Worm (Caenorhabditis elegans) whole organism, L1 larva: ENCODE measurements around the gene C14A4.7.

ENCODE experiments used
- C04F5.9 ChIP-seq: sonication (generic microtip); optimal IDR thresholded peaks from 2 replicates; lab custom pipeline; 2016; ENCODE audit warnings: missing genetic modification characterization, missing compliant biosample characterization
- C16A3.4 ChIP-seq: fragments of 150-350 bp; optimal IDR thresholded peaks from 2 replicates; lab custom pipeline; 2014; ENCODE audit warnings: missing biosample characterization, missing genetic modification characterization
- C34B4.2 ChIP-seq: sonication (generic microtip); optimal IDR thresholded peaks from 2 replicates; lab custom pipeline; 2017; ENCODE audit warnings: mild to moderate bottlenecking, missing genetic modification characterization, missing compliant biosample characterization
- alr-1 ChIP-seq: fragments of 200-800 bp; sonication (Bioruptor generic); optimal IDR thresholded peaks from 2 replicates; lab custom pipeline; 2018; ENCODE audit warnings: borderline replicate concordance, mild to moderate bottlenecking, missing genetic modification characterization, missing compliant biosample characterization
- ceh-90 ChIP-seq: sonication (generic microtip); optimal IDR thresholded peaks from 2 replicates; lab custom pipeline; 2016; ENCODE audit warnings: missing genetic modification characterization, missing compliant biosample characterization
- dpl-1 ChIP-seq, 3 experiments: fragments of 150-350 bp in 2 of 3; sonication (generic microtip) in 1 of 3; optimal IDR thresholded peaks; 2 replicates each; lab custom pipeline; 2014 to 2017; ENCODE audit warnings: missing biosample characterization in 3 of 3, missing genetic modification characterization in 3 of 3, missing genetic modification reagents in 3 of 3
- efl-1 ChIP-seq, 4 experiments: fragments of 150-350 bp; optimal IDR thresholded peaks in 3 of 4; peaks in 1 of 4; 1 replicate in 1 of 4; 2 replicates in 3 of 4; lab custom pipeline; 2014; ENCODE audit warnings: missing biosample characterization in 2 of 4, missing genetic modification characterization in 2 of 4, missing genetic modification reagents in 2 of 4
- egl-27 ChIP-seq, 2 experiments: fragments of 150-350 bp in 1 of 2; sonication (generic microtip); optimal IDR thresholded peaks; 3 replicates each; lab custom pipeline; 2017 to 2018; ENCODE audit warnings: missing biosample characterization in 2 of 2, missing genetic modification characterization in 2 of 2, missing genetic modification reagents in 2 of 2
- elt-2 ChIP-seq: sonication (generic microtip); optimal IDR thresholded peaks from 2 replicates; lab custom pipeline; 2016; ENCODE audit warnings: missing genetic modification characterization, mild to moderate bottlenecking, inconsistent platforms, missing compliant biosample characterization, missing genetic modification reagents
- elt-3 ChIP-seq, 6 experiments: fragments of 150-350 bp in 1 of 6; sonication (generic microtip); optimal IDR thresholded peaks; 2 replicates each; lab custom pipeline; 2017 to 2018; ENCODE audit warnings: missing biosample characterization in 6 of 6, missing genetic modification characterization in 6 of 6, inconsistent platforms in 1 of 6
- ets-5 ChIP-seq: fragments of 200-800 bp; sonication (Bioruptor generic); IDR thresholded peaks from 2 replicates; pipeline ENCODE4 v1.3.6; 2022; ENCODE audit warnings: missing genetic modification characterization, missing compliant biosample characterization
- fkh-10 ChIP-seq: sonication (generic microtip); optimal IDR thresholded peaks from 2 replicates; lab custom pipeline; 2017; ENCODE audit warnings: missing biosample characterization, missing genetic modification reagents, missing genetic modification characterization
- fkh-8 ChIP-seq: sonication (generic microtip); optimal IDR thresholded peaks from 2 replicates; lab custom pipeline; 2016; ENCODE audit warnings: mild to moderate bottlenecking, missing genetic modification characterization, missing compliant biosample characterization
- grh-1 ChIP-seq: fragments of 200-800 bp; sonication (Bioruptor generic); IDR thresholded peaks from 2 replicates; pipeline ENCODE4 v1.3.6; 2022; ENCODE audit warnings: missing genetic modification reagents, missing genetic modification characterization, missing compliant biosample characterization
- hlh-17 ChIP-seq: fragments of 200-800 bp; sonication (Bioruptor generic); optimal IDR thresholded peaks from 2 replicates; lab custom pipeline; 2018; ENCODE audit warnings: missing genetic modification characterization, mild to moderate bottlenecking, missing compliant biosample characterization, moderate library complexity, borderline replicate concordance
- hlh-4 ChIP-seq: sonication (generic microtip); optimal IDR thresholded peaks from 2 replicates; lab custom pipeline; 2016; ENCODE audit warnings: mild to moderate bottlenecking, missing genetic modification characterization, missing compliant biosample characterization
- lin-13 ChIP-seq: fragments of 150-350 bp; optimal IDR thresholded peaks from 2 replicates; lab custom pipeline; 2014; ENCODE audit warnings: missing biosample characterization, missing genetic modification reagents, missing genetic modification characterization
- lin-14 ChIP-seq: fragments of 200-800 bp; sonication (Bioruptor generic); optimal IDR thresholded peaks from 2 replicates; lab custom pipeline; 2018; ENCODE audit warnings: mild to moderate bottlenecking, missing genetic modification characterization, moderate library complexity, missing compliant biosample characterization
- lin-35 ChIP-seq, 2 experiments: fragments of 150-350 bp; optimal IDR thresholded peaks; 2 replicates each; lab custom pipeline; 2014; ENCODE audit warnings: missing biosample characterization in 2 of 2, missing genetic modification characterization in 2 of 2, missing genetic modification reagents in 2 of 2
- lin-39 ChIP-seq: fragments of 150-350 bp; optimal IDR thresholded peaks from 2 replicates; lab custom pipeline; 2014; ENCODE audit warnings: missing biosample characterization, missing genetic modification reagents, missing genetic modification characterization
- lir-3 ChIP-seq: sonication (generic microtip); optimal IDR thresholded peaks from 2 replicates; lab custom pipeline; 2016; ENCODE audit warnings: mild to moderate bottlenecking, missing genetic modification characterization, moderate library complexity, missing compliant biosample characterization; ENCODE audit not compliant: poor library complexity
- mdl-1 ChIP-seq, 2 experiments: fragments of 150-350 bp; optimal IDR thresholded peaks; 2 replicates each; lab custom pipeline; 2014 to 2017; ENCODE audit warnings: missing biosample characterization in 2 of 2, missing genetic modification characterization in 2 of 2, inconsistent platforms in 1 of 2
- mef-2 ChIP-seq: fragments of 150-350 bp; optimal IDR thresholded peaks from 2 replicates; lab custom pipeline; 2014; ENCODE audit warnings: missing biosample characterization, missing genetic modification characterization
- mep-1 ChIP-seq: fragments of 150-350 bp; optimal IDR thresholded peaks from 2 replicates; lab custom pipeline; 2014; ENCODE audit warnings: missing biosample characterization, missing genetic modification characterization
- nhr-11 ChIP-seq: fragments of 150-350 bp; optimal IDR thresholded peaks from 2 replicates; lab custom pipeline; 2014; ENCODE audit warnings: missing biosample characterization, missing genetic modification characterization
- nhr-19 ChIP-seq: fragments of 200-800 bp; sonication (Bioruptor generic); conservative IDR thresholded peaks from 2 replicates; pipeline ENCODE4 v1.3.6; 2022; ENCODE audit warnings: missing genetic modification characterization, missing compliant biosample characterization
- nhr-20 ChIP-seq: sonication (generic microtip); optimal IDR thresholded peaks from 2 replicates; lab custom pipeline; 2016; ENCODE audit warnings: mild to moderate bottlenecking, missing genetic modification characterization, missing compliant biosample characterization
- nhr-237 ChIP-seq: fragments of 150-350 bp; optimal IDR thresholded peaks from 2 replicates; lab custom pipeline; 2014; ENCODE audit warnings: missing biosample characterization, missing genetic modification characterization
- nhr-28 ChIP-seq: fragments of 150-350 bp; optimal IDR thresholded peaks from 2 replicates; lab custom pipeline; 2014; ENCODE audit warnings: missing biosample characterization, missing genetic modification characterization
- nhr-71 ChIP-seq: sonication (generic microtip); optimal IDR thresholded peaks from 2 replicates; lab custom pipeline; 2016; ENCODE audit warnings: mild to moderate bottlenecking, missing genetic modification characterization, moderate library complexity, missing compliant biosample characterization
- nhr-85 ChIP-seq: sonication (generic microtip); peaks from one replicate; lab custom pipeline; 2016; ENCODE audit warnings: missing genetic modification characterization, inconsistent platforms, missing compliant biosample characterization
- nhr-90 ChIP-seq: sonication (generic microtip); optimal IDR thresholded peaks from 2 replicates; lab custom pipeline; 2016; ENCODE audit warnings: mild to moderate bottlenecking, missing genetic modification characterization, missing compliant biosample characterization; ENCODE audit not compliant: poor library complexity
- pag-3 ChIP-seq: sonication (generic microtip); optimal IDR thresholded peaks from 2 replicates; lab custom pipeline; 2017; ENCODE audit warnings: missing genetic modification characterization, mild to moderate bottlenecking, missing compliant biosample characterization, antibody characterized with exemption, borderline replicate concordance; ENCODE audit not compliant: insufficient read depth
- pqm-1 ChIP-seq: sonication (generic microtip); optimal IDR thresholded peaks from 3 replicates; lab custom pipeline; 2017; ENCODE audit warnings: missing biosample characterization, missing genetic modification characterization
- rnt-1 ChIP-seq: sonication (generic microtip); optimal IDR thresholded peaks from 2 replicates; lab custom pipeline; 2016; ENCODE audit warnings: mild to moderate bottlenecking, missing genetic modification characterization, moderate library complexity, missing compliant biosample characterization
- skn-1 ChIP-seq: fragments of 150-350 bp; optimal IDR thresholded peaks from 2 replicates; lab custom pipeline; 2014; ENCODE audit warnings: missing biosample characterization, missing genetic modification characterization
- snpc-4 ChIP-seq: fragments of 150-350 bp; optimal IDR thresholded peaks from 2 replicates; lab custom pipeline; 2014; ENCODE audit warnings: missing biosample characterization, missing genetic modification characterization
- tbx-2 ChIP-seq: sonication (generic microtip); optimal IDR thresholded peaks from 2 replicates; lab custom pipeline; 2016; ENCODE audit warnings: missing genetic modification characterization, missing compliant biosample characterization
- unc-86 ChIP-seq: sonication (generic microtip); optimal IDR thresholded peaks from 2 replicates; lab custom pipeline; 2016; ENCODE audit warnings: missing genetic modification characterization, missing compliant biosample characterization
- vab-15 ChIP-seq: sonication (generic microtip); optimal IDR thresholded peaks from 2 replicates; lab custom pipeline; 2017; ENCODE audit warnings: missing genotype, mild to moderate bottlenecking, missing genetic modification characterization, missing compliant biosample characterization
- ztf-4 ChIP-seq: fragments of 150-350 bp; optimal IDR thresholded peaks from 2 replicates; lab custom pipeline; 2014; ENCODE audit warnings: missing biosample characterization, missing genetic modification characterization

The C14A4.7 gene

ce11 chrII:10594758-10595157 is 1.6 kb downstream of the C14A4.7 start, which contains the start of gene C14A4.6:
C14A4.6 (minus strand) TSS chrII:10594776.
- peak; percentile 79 for TF ChIP-seq elt-2 (tag; lab: Kevin White, UChicago)
- no peak for TF ChIP-seq lin-14 (GFP tag; lab: Kevin White, UChicago)
- no peak for TF ChIP-seq efl-1 (optimal IDR thresholded peaks at IDR 0.05; lab: Kevin White, UChicago)
- no peak for TF ChIP-seq efl-1 (GFP tag; optimal IDR thresholded peaks at IDR 0.05 in 1 of 2; lab: Kevin White, UChicago)
- TF ChIP-seq lin-35 (GFP tag; optimal IDR thresholded peaks at IDR 0.05; lab: Kevin White, UChicago) = peak in 1 of 2 experiments; percentile 46
- no peak for TF ChIP-seq C34B4.2 (tag; lab: Kevin White, UChicago)
- TF ChIP-seq hlh-4 (tag; lab: Kevin White, UChicago) = no peak
- peak; percentile 34 for TF ChIP-seq pqm-1 (tag; lab: Kevin White, UChicago)
- no peak for TF ChIP-seq skn-1 (tag; lab: Kevin White, UChicago)

- TF ChIP-seq mdl-1 (tag; optimal IDR thresholded peaks at IDR 0.05; lab: Kevin White, UChicago) (no peak), dpl-1 (GFP tag; optimal IDR thresholded peaks at IDR 0.05; lab: Kevin White, UChicago) (no peak), ets-5 (GFP tag; lab: Robert Waterston, UW) (no peak), ztf-4 (tag; lab: Kevin White, UChicago) (no peak), nhr-11 (tag; lab: Kevin White, UChicago) (no peak), nhr-28 (tag; lab: Kevin White, UChicago) (no peak), elt-3 (tag; optimal IDR thresholded peaks at IDR 0.05; lab: Kevin White, UChicago) (no peak), rnt-1 (no peak), lir-3 (tag; lab: Kevin White, UChicago) (no peak), skn-1 (tag; lab: Kevin White, UChicago) (no peak), alr-1 (no peak), tbx-2 (tag; lab: Kevin White, UChicago) (no peak)
Observed at ce11 chrII:10594312-10594711, 2.0 kb downstream of the C14A4.7 start.

ce11 chrII:10592452-10592851 is 3.9 kb downstream of the C14A4.7 start, which contains the start of gene crn-5:
crn-5 (plus strand) TSS chrII:10592752.
- TF ChIP-seq ceh-90 (tag; lab: Kevin White, UChicago) (no peak), hlh-17 (GFP tag; lab: Kevin White, UChicago) (no peak), unc-86 (tag; lab: Kevin White, UChicago) (no peak), lin-39 (tag; lab: Kevin White, UChicago) (no peak), pag-3 (tag; lab: Kevin White, UChicago) (no peak), egl-27 (tag; optimal IDR thresholded peaks at IDR 0.05; lab: Kevin White, UChicago) (no peak), nhr-19 (GFP tag; lab: Robert Waterston, UW) (no peak), fkh-8 (no peak), grh-1 (no peak), nhr-20 (no peak), nhr-90 (tag; lab: Kevin White, UChicago) (no peak), snpc-4 (no peak)

ce11 chrII:10587742-10588141 is 8.6 kb downstream of the C14A4.7 start, which contains the start of gene crn-3:
crn-3 (plus strand) TSS chrII:10588042.
- no peak for TF ChIP-seq ceh-90 (tag; lab: Kevin White, UChicago)
- TF ChIP-seq grh-1 = no peak

ce11 chrII:10584036-10584435 is 12.3 kb downstream of the C14A4.7 start, which contains the start of gene algn-9:
algn-9 (plus strand) TSS chrII:10584336.
- TF ChIP-seq lin-13 (GFP tag; lab: Kevin White, UChicago) (no peak), nhr-19 (GFP tag; lab: Robert Waterston, UW) (no peak), C16A3.4 (tag; lab: Kevin White, UChicago) (no peak), fkh-10 (GFP tag; lab: Kevin White, UChicago) (no peak), nhr-71 (no peak), lir-3 (tag; lab: Kevin White, UChicago) (no peak), mep-1 (tag; lab: Kevin White, UChicago) (no peak), nhr-237 (tag; lab: Kevin White, UChicago) (no peak), vab-15 (tag; lab: Kevin White, UChicago) (no peak), mef-2 (tag; lab: Kevin White, UChicago) (no peak), nhr-85 (tag; lab: Kevin White, UChicago) (no peak), C04F5.9 (tag; lab: Kevin White, UChicago) (no peak)
